Comparison of ENCODE assay signal across 3 worm cellular contexts in genomic region chrV:15566511-15567178, ce11.
A peak's percentile ranks its signal among the peaks of the same experiment; 100 is the strongest.
TF ChIP-seq lines count a peak whose summit lies in the region.

No protein-coding gene starts in this region.

TF ChIP-seq in whole organism, L1 larva, 84 proteins besides CTCF, POLR2A, EP300 and RAD21 (continued from another document and continues in another):
- TF ChIP-seq alr-1 (tag; optimal IDR thresholded peaks at IDR 0.05; lab: Kevin White, UChicago; ENCODE audit: borderline replicate concordance) (no peak), sup-37 (GFP tag; optimal IDR thresholded peaks at IDR 0.05; lab: Kevin White, UChicago) (peak; percentile 53), nhr-71 (tag; optimal IDR thresholded peaks at IDR 0.05; lab: Kevin White, UChicago) (peak; percentile 97), fkh-10 (GFP tag; optimal IDR thresholded peaks at IDR 0.05; lab: Kevin White, UChicago) (no peak), swsn-7 (tag; optimal IDR thresholded peaks at IDR 0.05; lab: Kevin White, UChicago) (peak; percentile 66), unc-62 (GFP tag; optimal IDR thresholded peaks at IDR 0.05; lab: Kevin White, UChicago) (no peak), F16B12.6 (tag; optimal IDR thresholded peaks at IDR 0.05; lab: Kevin White, UChicago) (no peak), irx-1 (tag; optimal IDR thresholded peaks at IDR 0.05; lab: Kevin White, UChicago) (peak; percentile 52), hlh-4 (tag; optimal IDR thresholded peaks at IDR 0.05; lab: Kevin White, UChicago) (no peak), ceh-63 (GFP tag; optimal IDR thresholded peaks at IDR 0.05; lab: Kevin White, UChicago) (no peak), pax-3 (tag; optimal IDR thresholded peaks at IDR 0.05; lab: Kevin White, UChicago) (peak; percentile 7), ceh-88 (GFP tag; IDR thresholded peaks at IDR 0.05; lab: Robert Waterston, UW) (peak; percentile 53; the same call in 1 of the 2 replicates), lin-14 (GFP tag; optimal IDR thresholded peaks at IDR 0.05; lab: Kevin White, UChicago) (peak; percentile 93), dsc-1 (tag; optimal IDR thresholded peaks at IDR 0.05; lab: Kevin White, UChicago) (no peak), ztf-4 (tag; optimal IDR thresholded peaks at IDR 0.05; lab: Kevin White, UChicago) (peak; percentile 73), nhr-90 (tag; optimal IDR thresholded peaks at IDR 0.05; lab: Kevin White, UChicago; ENCODE audit: poor library complexity) (peak; percentile 82), aha-1 (tag; optimal IDR thresholded peaks at IDR 0.05; lab: Kevin White, UChicago) (peak; percentile 0), unc-30 (tag; optimal IDR thresholded peaks at IDR 0.05; lab: Kevin White, UChicago) (no peak), lin-35 (GFP tag; optimal IDR thresholded peaks at IDR 0.05; lab: Kevin White, UChicago) (peak; percentile 62 to 87), nhr-47 (tag; optimal IDR thresholded peaks at IDR 0.05; lab: Kevin White, UChicago) (peak; percentile 76), nhr-77 (tag; optimal IDR thresholded peaks at IDR 0.05; lab: Kevin White, UChicago) (peak; percentile 17), snu-23 (GFP tag; optimal IDR thresholded peaks at IDR 0.05; lab: Kevin White, UChicago) (peak; percentile 92), skn-1 (tag; optimal IDR thresholded peaks at IDR 0.05; lab: Kevin White, UChicago) (peak; percentile 53), fkh-4 (tag; optimal IDR thresholded peaks at IDR 0.05; lab: Kevin White, UChicago; ENCODE audit: borderline replicate concordance) (no peak), mdl-1 (tag; optimal IDR thresholded peaks at IDR 0.05; lab: Kevin White, UChicago) (peak in 1 of 2 experiments; percentile 99), efl-1 (optimal IDR thresholded peaks at IDR 0.05; lab: Kevin White, UChicago) (peak; percentile 53 to 65), efl-1 (GFP tag; optimal IDR thresholded peaks at IDR 0.05 in 1 of 2; lab: Kevin White, UChicago) (peak; percentile 60 to 96), nhr-20 (tag; optimal IDR thresholded peaks at IDR 0.05; lab: Kevin White, UChicago) (peak; percentile 96), elt-2 (tag; optimal IDR thresholded peaks at IDR 0.05; lab: Kevin White, UChicago) (peak; percentile 86), efl-3 (GFP tag; optimal IDR thresholded peaks at IDR 0.05; lab: Kevin White, UChicago) (no peak), mab-9 (GFP tag; IDR thresholded peaks at IDR 0.05; lab: Robert Waterston, UW) (peak; percentile 68), C04F5.9 (tag; optimal IDR thresholded peaks at IDR 0.05; lab: Kevin White, UChicago) (peak; percentile 43), egl-27 (tag; optimal IDR thresholded peaks at IDR 0.05; lab: Kevin White, UChicago) (no peak), ztf-11 (tag; optimal IDR thresholded peaks at IDR 0.05; lab: Kevin White, UChicago) (peak in 1 of 2 experiments; percentile 48), vab-15 (tag; optimal IDR thresholded peaks at IDR 0.05; lab: Kevin White, UChicago) (no peak), tbx-2 (tag; optimal IDR thresholded peaks at IDR 0.05; lab: Kevin White, UChicago) (peak; percentile 89), nhr-19 (GFP tag; conservative IDR thresholded peaks at IDR 0.05; lab: Robert Waterston, UW) (peak; percentile 100), pqm-1 (tag; optimal IDR thresholded peaks at IDR 0.05; lab: Kevin White, UChicago) (peak; percentile 66), rnt-1 (tag; optimal IDR thresholded peaks at IDR 0.05; lab: Kevin White, UChicago) (peak; percentile 84), zip-4 (GFP tag; optimal IDR thresholded peaks at IDR 0.05; lab: Kevin White, UChicago) (no peak), sptf-1 (tag; optimal IDR thresholded peaks at IDR 0.05; lab: Kevin White, UChicago) (no peak), mep-1 (tag; optimal IDR thresholded peaks at IDR 0.05; lab: Kevin White, UChicago) (peak; percentile 80), unc-130 (tag; optimal IDR thresholded peaks at IDR 0.05; lab: Kevin White, UChicago) (peak; percentile 99)

TF ChIP-seq in whole organism, L2 larva, 48 proteins besides CTCF, POLR2A, EP300 and RAD21 (continued from another document):
- TF ChIP-seq sma-9 (GFP tag; optimal IDR thresholded peaks at IDR 0.05; lab: Kevin White, UChicago) (peak; percentile 94), sma-9 (tag; optimal IDR thresholded peaks at IDR 0.05; lab: Kevin White, UChicago) (no peak), unc-39 (tag; optimal IDR thresholded peaks at IDR 0.05; lab: Kevin White, UChicago) (no peak), fos-1 (tag; optimal IDR thresholded peaks at IDR 0.05; lab: Kevin White, UChicago) (no peak), ama-1 (optimal IDR thresholded peaks at IDR 0.05; lab: Kevin White, UChicago) (peak; percentile 95), ztf-4 (tag; optimal IDR thresholded peaks at IDR 0.05; lab: Kevin White, UChicago) (peak; percentile 42), elt-3 (tag; optimal IDR thresholded peaks at IDR 0.05; lab: Kevin White, UChicago) (no peak)

TF ChIP-seq in whole organism, L4 larva, 104 proteins besides CTCF, POLR2A, EP300 and RAD21 (continued from another document):
- TF ChIP-seq php-3 (GFP tag; IDR thresholded peaks at IDR 0.05; lab: Robert Waterston, UW): peak; percentile 52; the same call in 1 of the 2 replicates
- no peak for TF ChIP-seq ceh-62 (tag; optimal IDR thresholded peaks at IDR 0.05; lab: Kevin White, UChicago)
- no peak for TF ChIP-seq lir-3 (tag; optimal IDR thresholded peaks at IDR 0.05; lab: Kevin White, UChicago)
- TF ChIP-seq ceh-32 (tag; optimal IDR thresholded peaks at IDR 0.05; lab: Kevin White, UChicago; ENCODE audit: poor library complexity): no peak
- peak; percentile 75 to 79 for TF ChIP-seq lsy-2 (tag; optimal IDR thresholded peaks at IDR 0.05; lab: Kevin White, UChicago)
- no peak for TF ChIP-seq lin-39 (tag; optimal IDR thresholded peaks at IDR 0.05; lab: Kevin White, UChicago)
- no peak for TF ChIP-seq ces-1 (GFP tag; optimal IDR thresholded peaks at IDR 0.05; lab: Kevin White, UChicago)
- peak; percentile 69; the same call in 1 of the 2 replicates for TF ChIP-seq mdt-29 (GFP tag; IDR thresholded peaks at IDR 0.05; lab: Robert Waterston, UW)
- no peak for TF ChIP-seq unc-130 (GFP tag; optimal IDR thresholded peaks at IDR 0.05; lab: Kevin White, UChicago)
- no peak for TF ChIP-seq zag-1 (tag; optimal IDR thresholded peaks at IDR 0.05; lab: Kevin White, UChicago)
- peak; percentile 34 for TF ChIP-seq F37D6.2 (tag; optimal IDR thresholded peaks at IDR 0.05; lab: Kevin White, UChicago)
- TF ChIP-seq ztf-7 (tag; optimal IDR thresholded peaks at IDR 0.05; lab: Kevin White, UChicago): peak; percentile 30
- peak; percentile 13 for TF ChIP-seq snpc-4 (tag; optimal IDR thresholded peaks at IDR 0.05; lab: Kevin White, UChicago)
- TF ChIP-seq nhr-102 (tag; optimal IDR thresholded peaks at IDR 0.05; lab: Kevin White, UChicago): peak; percentile 74
- no peak for TF ChIP-seq tag-97 (GFP tag; IDR thresholded peaks at IDR 0.05; lab: Robert Waterston, UW)
- peak; percentile 77; the same call in 1 of the 2 replicates for TF ChIP-seq ceh-20 (GFP tag; IDR thresholded peaks at IDR 0.05; lab: Robert Waterston, UW)
- no peak for TF ChIP-seq R02D3.7 (tag; optimal IDR thresholded peaks at IDR 0.05; lab: Kevin White, UChicago)
- peak; percentile 96 for TF ChIP-seq nhr-77 (tag; optimal IDR thresholded peaks at IDR 0.05; lab: Kevin White, UChicago)
- TF ChIP-seq egl-27 (tag; optimal IDR thresholded peaks at IDR 0.05; lab: Kevin White, UChicago): no peak
- TF ChIP-seq fkh-10 (GFP tag; optimal IDR thresholded peaks at IDR 0.05; lab: Kevin White, UChicago): no peak
- TF ChIP-seq Y105C5A.15 (GFP tag; IDR thresholded peaks at IDR 0.05; lab: Robert Waterston, UW): no peak
- TF ChIP-seq nhr-48 (tag; optimal IDR thresholded peaks at IDR 0.05; lab: Kevin White, UChicago): peak; percentile 65
- peak; percentile 60; the same call in 1 of the 2 replicates for TF ChIP-seq hmg-1.1 (GFP tag; IDR thresholded peaks at IDR 0.05; lab: Robert Waterston, UW)
- TF ChIP-seq T26A8.4 (GFP tag; IDR thresholded peaks at IDR 0.05; lab: Robert Waterston, UW): 0 out of 2 replicates have a peak, but pooled peaks have one; percentile 18
- TF ChIP-seq hlh-11 (tag; optimal IDR thresholded peaks at IDR 0.05; lab: Kevin White, UChicago): peak; percentile 93
- TF ChIP-seq duxl-1 (tag; optimal IDR thresholded peaks at IDR 0.05; lab: Kevin White, UChicago; ENCODE audit: poor library complexity): peak; percentile 76
- TF ChIP-seq nhr-6 (tag; optimal IDR thresholded peaks at IDR 0.05; lab: Kevin White, UChicago): peak; percentile 67
- TF ChIP-seq ceh-82 (tag; optimal IDR thresholded peaks at IDR 0.05; lab: Kevin White, UChicago): no peak
- peak; percentile 63 for TF ChIP-seq mes-2 (tag; optimal IDR thresholded peaks at IDR 0.05; lab: Kevin White, UChicago; ENCODE audit: poor library complexity, severe bottlenecking)
- peak; percentile 60 to 98 for TF ChIP-seq mdl-1 (tag; optimal IDR thresholded peaks at IDR 0.05; lab: Kevin White, UChicago)
- no peak for TF ChIP-seq jun-1 (tag; optimal IDR thresholded peaks at IDR 0.05; lab: Kevin White, UChicago)
- TF ChIP-seq unc-62 (GFP tag; optimal IDR thresholded peaks at IDR 0.05 in 1 of 2; lab: Kevin White, UChicago): peak in 1 of 2 experiments; percentile 99
- TF ChIP-seq unc-62 (tag; optimal IDR thresholded peaks at IDR 0.05; lab: Kevin White, UChicago): no peak
